Worm (Caenorhabditis elegans) whole organism, L1 larva: ENCODE measurements around the gene fkb-1.

Experiments
- C04F5.9 ChIP-seq: sonication (generic microtip); optimal IDR thresholded peaks from 2 replicates; lab custom pipeline; 2016; ENCODE audit warnings: missing genetic modification characterization, missing compliant biosample characterization
- Y116A8C.19 ChIP-seq: sonication (generic microtip); optimal IDR thresholded peaks from 2 replicates; lab custom pipeline; 2016; ENCODE audit warnings: missing compliant biosample characterization, missing genetic modification characterization, borderline replicate concordance
- ama-1 ChIP-seq: fragments of 150-350 bp; optimal IDR thresholded peaks from 2 replicates; lab custom pipeline; 2014
- ets-5 ChIP-seq: fragments of 200-800 bp; sonication (Bioruptor generic); IDR thresholded peaks from 2 replicates; pipeline ENCODE4 v1.3.6; 2022; ENCODE audit warnings: missing genetic modification characterization, missing compliant biosample characterization
- hlh-17 ChIP-seq: fragments of 200-800 bp; sonication (Bioruptor generic); optimal IDR thresholded peaks from 2 replicates; lab custom pipeline; 2018; ENCODE audit warnings: missing genetic modification characterization, mild to moderate bottlenecking, missing compliant biosample characterization, moderate library complexity, borderline replicate concordance
- mep-1 ChIP-seq: fragments of 150-350 bp; optimal IDR thresholded peaks from 2 replicates; lab custom pipeline; 2014; ENCODE audit warnings: missing biosample characterization, missing genetic modification characterization
- nhr-12 ChIP-seq: sonication (generic microtip); optimal IDR thresholded peaks from 2 replicates; lab custom pipeline; 2017; ENCODE audit warnings: missing biosample characterization, missing genetic modification characterization
- nhr-237 ChIP-seq: fragments of 150-350 bp; optimal IDR thresholded peaks from 2 replicates; lab custom pipeline; 2014; ENCODE audit warnings: missing biosample characterization, missing genetic modification characterization
- nhr-76 ChIP-seq: sonication (generic microtip); optimal IDR thresholded peaks from 2 replicates; lab custom pipeline; 2017; ENCODE audit warnings: missing biosample characterization, missing genetic modification characterization
- sptf-1 ChIP-seq: fragments of 150-350 bp; optimal IDR thresholded peaks from 2 replicates; lab custom pipeline; 2014; ENCODE audit warnings: missing biosample characterization, missing genetic modification characterization

DNA sequence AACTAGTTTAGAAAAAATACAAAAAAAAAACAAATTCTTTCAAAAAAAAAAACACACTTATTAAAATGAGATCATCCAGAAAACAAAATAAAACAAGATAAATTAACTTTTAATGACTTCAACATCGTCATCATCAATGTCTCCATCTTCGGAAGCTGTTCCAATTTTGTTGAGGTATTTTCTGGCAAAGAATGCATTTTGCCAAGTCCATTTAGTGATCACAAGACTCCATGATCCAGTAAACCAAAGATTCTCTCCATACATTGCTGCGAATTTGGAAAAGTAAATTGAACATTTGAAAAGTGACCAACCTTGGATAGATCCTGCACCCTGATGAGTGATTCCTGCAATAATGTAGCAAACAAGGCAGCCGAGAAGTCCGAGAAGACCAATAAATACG lies 6.3 kb upstream of the fkb-1 start:
- TF ChIP-seq mep-1 (tag; lab: Kevin White, UChicago) = no peak
- no peak for TF ChIP-seq C04F5.9
- no peak for TF ChIP-seq nhr-237
- TF ChIP-seq hlh-17 = no peak
- no peak for TF ChIP-seq Y116A8C.19 (tag; lab: Kevin White, UChicago)
- no peak for TF ChIP-seq nhr-12
- TF ChIP-seq nhr-76 (tag; lab: Kevin White, UChicago) = no peak
- TF ChIP-seq ama-1 = no peak
- no peak for TF ChIP-seq sptf-1
- TF ChIP-seq ets-5 (GFP tag; lab: Robert Waterston, UW) = no peak
